Fruit fly (Drosophila melanogaster): Measurements from ENCODE around the gene VAChT.

dm6 chr3R:18741027-18741843, 35.9 kb downstream of the VAChT start:
- TF ChIP-seq insv (optimal IDR thresholded peaks at IDR 0.05) (no peak), Myc (optimal IDR thresholded peaks at IDR 0.05) (no peak), h (optimal IDR thresholded peaks at IDR 0.05) (no peak)
